Fruit fly (Drosophila melanogaster): ENCODE data around the gene CG8560.

Gene CG8560

DNA sequence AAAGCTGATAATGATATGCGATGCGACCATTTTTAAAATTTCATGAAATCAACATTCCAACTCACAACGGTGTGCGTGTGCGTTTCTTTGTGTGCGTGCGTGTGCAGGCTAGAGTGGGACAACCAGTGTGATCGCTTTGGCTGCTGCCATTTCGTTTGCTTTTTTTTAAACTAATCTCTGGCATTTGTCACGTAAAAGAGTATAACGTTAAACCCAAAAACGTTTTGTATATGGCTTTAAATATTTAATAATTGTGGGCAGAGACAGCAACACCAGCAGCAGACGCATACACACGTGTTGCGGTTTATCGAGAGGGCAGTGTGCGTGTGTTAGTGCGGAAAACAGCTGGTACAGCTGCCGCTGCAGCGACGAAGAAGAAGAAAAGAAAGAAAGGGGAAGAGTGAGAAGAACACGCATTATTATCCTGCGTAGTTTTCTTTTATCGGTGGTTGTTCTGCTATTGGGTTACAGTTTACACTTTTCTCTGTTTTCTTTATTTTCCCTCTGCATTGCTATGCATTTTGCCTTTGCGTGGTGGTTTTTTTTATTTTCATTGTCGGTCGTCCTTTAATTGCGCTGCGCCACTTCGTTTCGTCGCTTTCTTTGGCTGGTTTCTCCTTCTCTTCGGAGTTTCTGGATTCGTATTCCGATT is 33.6 kb downstream of the CG8560 start:
- no peak for TF ChIP-seq insv (optimal IDR thresholded peaks at IDR 0.05)
- TF ChIP-seq Myc (optimal IDR thresholded peaks at IDR 0.05): no peak
- no peak for TF ChIP-seq ttk (optimal IDR thresholded peaks at IDR 0.05)
- no peak for TF ChIP-seq h (optimal IDR thresholded peaks at IDR 0.05)
- TF ChIP-seq Sin3A (optimal IDR thresholded peaks at IDR 0.05): no peak
- TF ChIP-seq psq (optimal IDR thresholded peaks at IDR 0.05): no peak

DNA sequence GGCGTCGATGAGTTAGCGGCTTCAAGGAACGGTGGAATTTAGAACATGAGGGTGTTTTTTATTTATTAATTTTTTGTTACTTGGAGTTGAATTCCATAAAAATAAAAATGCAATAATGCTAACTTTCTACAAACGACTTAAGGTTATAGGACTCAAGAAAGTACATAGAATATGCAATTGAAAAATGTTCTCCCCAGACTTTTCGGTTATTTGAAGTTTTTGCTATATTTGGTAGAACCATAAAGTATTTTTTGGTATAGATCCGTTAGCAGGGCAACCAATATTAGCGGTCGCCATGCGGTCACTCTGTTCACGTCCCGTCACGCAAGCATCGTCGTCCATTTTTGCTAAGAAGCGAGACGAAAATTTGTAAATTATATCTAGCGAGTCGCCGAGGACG is 34.4 kb downstream of the CG8560 start, which contains the start of gene akirin:
Gene akirin, plus strand, starts transcription at position 301 of the 400 bp plus-strand sequence.
- TF ChIP-seq Myc (optimal IDR thresholded peaks at IDR 0.05): no peak
- no peak for TF ChIP-seq Sin3A (optimal IDR thresholded peaks at IDR 0.05)
- no peak for TF ChIP-seq h (optimal IDR thresholded peaks at IDR 0.05)
- no peak for TF ChIP-seq ttk (optimal IDR thresholded peaks at IDR 0.05)
- TF ChIP-seq psq (optimal IDR thresholded peaks at IDR 0.05): no peak
- TF ChIP-seq insv (optimal IDR thresholded peaks at IDR 0.05): no peak

DNA sequence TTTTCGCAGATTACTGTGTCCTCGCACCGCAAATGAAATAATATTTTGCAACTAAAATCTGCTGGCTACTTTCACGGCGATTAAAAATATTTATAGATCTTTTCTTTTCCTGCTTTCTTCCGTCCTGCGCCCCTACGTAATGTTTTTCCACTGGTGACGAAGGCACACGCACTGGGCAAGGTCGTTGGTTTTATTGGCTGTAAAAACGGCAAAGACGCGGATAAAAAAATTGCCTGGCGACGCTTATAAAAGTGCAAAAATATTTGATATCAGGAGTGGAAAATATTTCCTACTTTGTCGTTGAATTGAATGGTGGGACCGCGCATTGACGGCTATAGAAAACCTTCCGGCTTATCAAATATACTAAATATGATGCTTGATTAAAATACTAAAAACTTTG is 35.0 kb downstream of the CG8560 start, which contains the start of gene Sh3beta:
Gene Sh3beta, minus strand, starts transcription at position 327 of the 400 bp plus-strand sequence.
- TF ChIP-seq psq (optimal IDR thresholded peaks at IDR 0.05) (no peak), Myc (optimal IDR thresholded peaks at IDR 0.05) (no peak), Sin3A (optimal IDR thresholded peaks at IDR 0.05) (no peak), insv (optimal IDR thresholded peaks at IDR 0.05) (no peak), ttk (optimal IDR thresholded peaks at IDR 0.05) (no peak), h (optimal IDR thresholded peaks at IDR 0.05) (no peak)

dm6 chr3L:7367798-7368678 is 35.9 kb downstream of the CG8560 start:
- TF ChIP-seq Sin3A (optimal IDR thresholded peaks at IDR 0.05): no peak
- no peak for TF ChIP-seq h (optimal IDR thresholded peaks at IDR 0.05)
- no peak for TF ChIP-seq ttk (optimal IDR thresholded peaks at IDR 0.05)
- no peak for TF ChIP-seq insv (optimal IDR thresholded peaks at IDR 0.05)
- TF ChIP-seq Myc (optimal IDR thresholded peaks at IDR 0.05): no peak
- no peak for TF ChIP-seq psq (optimal IDR thresholded peaks at IDR 0.05)

DNA sequence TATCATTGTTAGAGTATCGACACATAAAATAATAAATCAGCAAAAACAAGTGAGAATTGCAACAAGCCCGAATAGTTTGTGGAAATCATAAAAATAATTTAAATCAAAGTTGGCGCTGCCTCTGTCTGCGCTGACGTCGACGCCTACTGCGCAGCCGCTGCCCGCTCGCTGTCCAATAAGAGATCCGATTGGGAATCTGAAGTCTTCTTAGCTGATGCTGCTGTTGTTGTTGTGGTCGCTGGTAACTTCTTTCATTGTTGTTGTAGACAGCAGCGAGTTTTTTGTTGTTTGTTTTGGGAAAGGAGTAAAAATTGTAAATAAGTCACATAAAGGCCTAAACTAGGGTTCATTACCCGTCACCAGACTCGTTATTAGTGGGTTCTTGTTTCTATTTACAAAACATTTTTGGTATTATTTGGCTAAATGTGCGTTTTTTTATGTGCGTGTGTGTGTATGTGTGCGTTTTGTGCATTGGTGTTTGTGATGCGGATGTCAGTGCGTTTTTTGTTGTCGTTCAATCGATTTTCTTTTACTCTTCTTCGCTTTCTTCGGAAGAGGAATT is 39.2 kb downstream of the CG8560 start:
- TF ChIP-seq psq (optimal IDR thresholded peaks at IDR 0.05) (no peak), h (optimal IDR thresholded peaks at IDR 0.05) (no peak), Sin3A (optimal IDR thresholded peaks at IDR 0.05) (no peak), ttk (optimal IDR thresholded peaks at IDR 0.05) (no peak), Myc (optimal IDR thresholded peaks at IDR 0.05) (no peak), insv (optimal IDR thresholded peaks at IDR 0.05) (no peak)

DNA sequence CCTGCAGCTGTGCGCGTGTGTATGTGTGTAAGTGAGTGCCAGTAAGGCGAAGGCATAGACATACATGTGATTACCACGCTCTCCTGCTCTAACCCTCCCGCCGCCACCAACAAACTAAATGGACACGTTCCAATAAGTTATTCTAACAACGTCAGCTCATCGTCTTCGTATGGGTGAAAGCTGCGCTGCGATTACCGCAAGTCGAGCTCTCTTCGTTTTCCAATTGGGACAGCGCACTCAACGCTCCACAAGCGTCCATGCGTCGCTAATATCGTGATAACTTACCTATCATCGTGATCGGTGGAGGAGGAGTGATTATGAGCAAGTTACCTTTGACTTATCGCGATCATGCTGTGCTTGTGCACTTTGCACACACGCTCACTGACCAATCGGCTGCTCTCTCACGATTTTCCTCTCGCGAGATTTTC is 42.9 kb downstream of the CG8560 start:
- TF ChIP-seq ttk (optimal IDR thresholded peaks at IDR 0.05): no peak
- no peak for TF ChIP-seq psq (optimal IDR thresholded peaks at IDR 0.05)
- TF ChIP-seq h (optimal IDR thresholded peaks at IDR 0.05): no peak
- TF ChIP-seq Myc (optimal IDR thresholded peaks at IDR 0.05): no peak
- TF ChIP-seq Sin3A (optimal IDR thresholded peaks at IDR 0.05): no peak
- no peak for TF ChIP-seq insv (optimal IDR thresholded peaks at IDR 0.05)

- TF ChIP-seq Sin3A (optimal IDR thresholded peaks at IDR 0.05) (no peak), Myc (optimal IDR thresholded peaks at IDR 0.05) (no peak), psq (optimal IDR thresholded peaks at IDR 0.05) (no peak), insv (optimal IDR thresholded peaks at IDR 0.05) (no peak), ttk (optimal IDR thresholded peaks at IDR 0.05) (no peak), h (optimal IDR thresholded peaks at IDR 0.05) (no peak)
Observed at dm6 chr3L:7360324-7360852, 43.6 kb downstream of the CG8560 start, which contains the start of gene Sec63. Gene Sec63 (plus strand): TSS chr3L:7360561.

- TF ChIP-seq insv (optimal IDR thresholded peaks at IDR 0.05) (no peak), Myc (optimal IDR thresholded peaks at IDR 0.05) (no peak), psq (optimal IDR thresholded peaks at IDR 0.05) (no peak), h (optimal IDR thresholded peaks at IDR 0.05) (no peak), ttk (optimal IDR thresholded peaks at IDR 0.05) (no peak), Sin3A (optimal IDR thresholded peaks at IDR 0.05) (no peak)
Observed at dm6 chr3L:7359827-7360323, 44.1 kb downstream of the CG8560 start, which contains the start of gene pst. Gene pst (minus strand): TSS chr3L:7360263.

- TF ChIP-seq psq (optimal IDR thresholded peaks at IDR 0.05) (no peak), Myc (optimal IDR thresholded peaks at IDR 0.05) (no peak), insv (optimal IDR thresholded peaks at IDR 0.05) (no peak), Sin3A (optimal IDR thresholded peaks at IDR 0.05) (no peak), ttk (optimal IDR thresholded peaks at IDR 0.05) (no peak), h (optimal IDR thresholded peaks at IDR 0.05) (no peak)
Observed at dm6 chr3L:7356386-7357117, 47.4 kb downstream of the CG8560 start, which contains the start of gene CTCF. Gene CTCF (minus strand): TSS chr3L:7356713.
